Fruit fly (Drosophila melanogaster) whole organism, embryonic: Measurements from ENCODE around the gene CG13457.

Source experiments
- Asciz ChIP-seq: fragments of 200-800 bp; sonication (Bioruptor generic); optimal IDR thresholded peaks from 2 replicates; lab custom pipeline; 2017; ENCODE audit warnings: missing biosample characterization, mild to moderate bottlenecking, missing genetic modification characterization, missing genetic modification reagents
- BtbVII ChIP-seq: fragments of 200-800 bp; sonication (Bioruptor generic); optimal IDR thresholded peaks from 3 replicates; lab custom pipeline; 2017; ENCODE audit warnings: missing biosample characterization, mild to moderate bottlenecking, missing genetic modification characterization
- C15 ChIP-seq: fragments of 200-800 bp; sonication (Bioruptor generic); IDR thresholded peaks from 3 replicates; pipeline ENCODE4 v1.3.6; 2022; ENCODE audit warnings: missing biosample characterization, missing genetic modification characterization
- CG11504 ChIP-seq: fragments of 200-800 bp; sonication (Bioruptor generic); optimal IDR thresholded peaks from 3 replicates; lab custom pipeline; 2019; ENCODE audit warnings: missing biosample characterization, mild to moderate bottlenecking, missing genetic modification characterization, moderate library complexity
- CG11723 ChIP-seq: fragments of 200-800 bp; sonication (Bioruptor generic); optimal IDR thresholded peaks from 2 replicates; lab custom pipeline; 2017; ENCODE audit warnings: missing biosample characterization, mild to moderate bottlenecking, missing genetic modification characterization
- CG12104 ChIP-seq: fragments of 200-800 bp; sonication (Bioruptor generic); optimal IDR thresholded peaks from 3 replicates; lab custom pipeline; 2016; ENCODE audit warnings: missing biosample characterization, missing genetic modification characterization
- CG12155 ChIP-seq: fragments of 200-800 bp; sonication (Bioruptor generic); optimal IDR thresholded peaks from 3 replicates; lab custom pipeline; 2016; ENCODE audit warnings: missing biosample characterization, missing genetic modification characterization
- CG14710 ChIP-seq: fragments of 200-800 bp; sonication (Bioruptor generic); optimal IDR thresholded peaks from 3 replicates; lab custom pipeline; 2019; ENCODE audit warnings: missing biosample characterization, mild to moderate bottlenecking, missing genetic modification characterization, moderate library complexity
- CG14860 ChIP-seq: fragments of 200-800 bp; sonication (Bioruptor generic); IDR thresholded peaks from 3 replicates; pipeline ENCODE4 v1.3.6; 2022; ENCODE audit warnings: missing biosample characterization, missing genetic modification characterization; ENCODE audit not compliant: partially characterized antibody
- CG15011 ChIP-seq: fragments of 200-800 bp; sonication (Bioruptor generic); optimal IDR thresholded peaks from 3 replicates; lab custom pipeline; 2018; ENCODE audit warnings: missing biosample characterization, mild to moderate bottlenecking, missing genetic modification characterization
- CG15269 ChIP-seq: fragments of 200-800 bp; sonication (Bioruptor generic); optimal IDR thresholded peaks from 2 replicates; lab custom pipeline; 2018; ENCODE audit warnings: missing biosample characterization, mild to moderate bottlenecking, missing genetic modification characterization, moderate library complexity
- CG1647 ChIP-seq: fragments of 200-800 bp; sonication (Bioruptor generic); optimal IDR thresholded peaks from 3 replicates; lab custom pipeline; 2016; ENCODE audit warnings: missing biosample characterization, missing genetic modification characterization
- CG17328 ChIP-seq: fragments of 200-800 bp; sonication (Bioruptor generic); IDR thresholded peaks from 2 replicates; pipeline ENCODE4 v1.3.6; 2022; ENCODE audit warnings: missing biosample characterization, missing genetic modification characterization
- CG17829 ChIP-seq: fragments of 200-800 bp; optimal IDR thresholded peaks from 2 replicates; lab custom pipeline; 2019; ENCODE audit warnings: missing biosample characterization, mild to moderate bottlenecking, missing genetic modification characterization, moderate library complexity
- CG18764 ChIP-seq: fragments of 200-800 bp; sonication (Bioruptor generic); optimal IDR thresholded peaks from 3 replicates; lab custom pipeline; 2016; ENCODE audit warnings: missing biosample characterization, missing genetic modification characterization
- CG2120 ChIP-seq: fragments of 200-800 bp; sonication (Bioruptor generic); optimal IDR thresholded peaks from 3 replicates; lab custom pipeline; 2016; ENCODE audit warnings: missing biosample characterization, missing genetic modification characterization
- CG2199 ChIP-seq: fragments of 200-800 bp; sonication (Bioruptor generic); IDR thresholded peaks from 3 replicates; pipeline ENCODE4 v1.3.6; 2022; ENCODE audit warnings: missing biosample characterization, missing genetic modification characterization
- CG2712 ChIP-seq: fragments of 200-800 bp; optimal IDR thresholded peaks from 3 replicates; lab custom pipeline; 2019; ENCODE audit warnings: missing biosample characterization, mild to moderate bottlenecking, missing genetic modification characterization, moderate library complexity
- CG30431 ChIP-seq: fragments of 200-800 bp; sonication (Bioruptor generic); optimal IDR thresholded peaks from 2 replicates; lab custom pipeline; 2017; ENCODE audit warnings: missing biosample characterization, missing genetic modification characterization
- CG31224 ChIP-seq: fragments of 200-800 bp; sonication (Bioruptor generic); IDR thresholded peaks from 2 replicates; pipeline ENCODE4 v1.3.6; 2022; ENCODE audit warnings: missing biosample characterization, missing genetic modification characterization
- CG3838 ChIP-seq: fragments of 200-800 bp; sonication (Bioruptor generic); optimal IDR thresholded peaks from 3 replicates; lab custom pipeline; 2016; ENCODE audit warnings: missing biosample characterization, missing genetic modification characterization
- CG4404 ChIP-seq: fragments of 200-800 bp; sonication (Bioruptor generic); IDR thresholded peaks from 2 replicates; pipeline ENCODE4 v1.3.6; 2022; ENCODE audit warnings: missing biosample characterization, missing genetic modification characterization
- CG6765 ChIP-seq: fragments of 200-800 bp; sonication (Bioruptor generic); optimal IDR thresholded peaks from 3 replicates; lab custom pipeline; 2017; ENCODE audit warnings: missing biosample characterization, mild to moderate bottlenecking, missing genetic modification characterization
- CG8388 ChIP-seq: fragments of 200-800 bp; sonication (Bioruptor generic); optimal IDR thresholded peaks from 2 replicates; lab custom pipeline; 2019; ENCODE audit warnings: missing biosample characterization, mild to moderate bottlenecking, missing genetic modification characterization, moderate library complexity
- CG8478 ChIP-seq: fragments of >200 bp; optimal IDR thresholded peaks from 2 replicates; lab custom pipeline; 2018
- CG8765 ChIP-seq: fragments of 200-800 bp; sonication (Bioruptor generic); IDR thresholded peaks from 2 replicates; pipeline ENCODE4 v1.3.6; 2022; ENCODE audit warnings: missing biosample characterization, missing genetic modification characterization
- D ChIP-seq, 2 experiments: fragments of 200-800 bp in 1 of 2; fragments of >200 bp in 1 of 2; sonication (Bioruptor generic) in 1 of 2; optimal IDR thresholded peaks; 2 replicates in 1 of 2; 3 replicates in 1 of 2; lab custom pipeline; 2017; ENCODE audit warnings: mild to moderate bottlenecking in 1 of 2, missing biosample characterization in 1 of 2, missing genetic modification characterization in 1 of 2, missing genetic modification reagents in 1 of 2
- NC2β ChIP-seq: fragments of 200-800 bp; sonication (Bioruptor generic); optimal IDR thresholded peaks from 2 replicates; lab custom pipeline; 2016; ENCODE audit warnings: missing biosample characterization, missing genetic modification characterization
- Nf-YB ChIP-seq: fragments of 200-800 bp; sonication (Bioruptor generic); optimal IDR thresholded peaks from 3 replicates; lab custom pipeline; 2019; ENCODE audit warnings: missing biosample characterization, mild to moderate bottlenecking, missing genetic modification characterization, moderate library complexity
- Optix ChIP-seq: fragments of 200-800 bp; sonication (Bioruptor generic); IDR thresholded peaks from 3 replicates; pipeline ENCODE4 v1.3.6; 2022; ENCODE audit warnings: missing biosample characterization, missing genetic modification characterization
- Ravus ChIP-seq: fragments of 200-800 bp; sonication (Bioruptor generic); IDR thresholded peaks from 2 replicates; pipeline ENCODE4 v1.3.6; 2022; ENCODE audit warnings: missing biosample characterization, missing genetic modification characterization
- Taf1 ChIP-seq: fragments of 200-800 bp; sonication (Bioruptor generic); IDR thresholded peaks from 2 replicates; pipeline ENCODE4 v1.3.6; 2022; ENCODE audit warnings: missing biosample characterization, missing genetic modification characterization
- chm ChIP-seq: fragments of 200-800 bp; sonication (Bioruptor generic); IDR thresholded peaks from 2 replicates; pipeline ENCODE4 v1.3.6; 2022; ENCODE audit warnings: missing biosample characterization, missing genetic modification characterization
- crc ChIP-seq: fragments of 200-800 bp; sonication (Bioruptor generic); optimal IDR thresholded peaks from 2 replicates; lab custom pipeline; 2016; ENCODE audit warnings: missing biosample characterization, missing genetic modification characterization
- dan ChIP-seq: fragments of 200-800 bp; sonication (Bioruptor generic); IDR thresholded peaks from 2 replicates; pipeline ENCODE4 v1.3.6; 2022; ENCODE audit warnings: missing biosample characterization, missing genetic modification characterization
- dysf ChIP-seq: fragments of 200-800 bp; sonication (Bioruptor generic); IDR thresholded peaks from 3 replicates; pipeline ENCODE4 v1.3.6; 2022; ENCODE audit warnings: missing biosample characterization, missing genetic modification characterization
- en ChIP-seq: fragments of 200-800 bp; sonication (Bioruptor generic); optimal IDR thresholded peaks from 2 replicates; lab custom pipeline; 2016; ENCODE audit warnings: missing biosample characterization, missing genetic modification characterization
- eve ChIP-seq, 2 experiments: fragments of >200 bp; optimal IDR thresholded peaks; 2 replicates each; lab custom pipeline; 2017; ENCODE audit warnings: missing biosample characterization in 2 of 2, missing genetic modification characterization in 2 of 2
- fd102C ChIP-seq: fragments of 200-800 bp; sonication (Bioruptor generic); optimal IDR thresholded peaks from 2 replicates; lab custom pipeline; 2018; ENCODE audit warnings: missing biosample characterization, mild to moderate bottlenecking, missing genetic modification characterization, moderate library complexity
- fu2 ChIP-seq: fragments of 200-800 bp; sonication (Bioruptor generic); optimal IDR thresholded peaks from 2 replicates; lab custom pipeline; 2016; ENCODE audit warnings: missing biosample characterization, missing genetic modification characterization
- inv ChIP-seq: fragments of 200-800 bp; sonication (Bioruptor generic); IDR thresholded peaks from 2 replicates; pipeline ENCODE4 v1.3.6; 2022; ENCODE audit warnings: missing biosample characterization, missing genetic modification characterization; ENCODE audit not compliant: partially characterized antibody
- ken ChIP-seq: fragments of 200-800 bp; sonication (Bioruptor generic); IDR thresholded peaks from 3 replicates; pipeline ENCODE4 v1.3.6; 2022; ENCODE audit warnings: missing biosample characterization, missing genetic modification characterization
- klu ChIP-seq: fragments of 200-800 bp; sonication (Bioruptor generic); IDR thresholded peaks from 2 replicates; pipeline ENCODE4 v1.3.6; 2022; ENCODE audit warnings: missing biosample characterization, missing genetic modification characterization
- lilli ChIP-seq: fragments of 200-800 bp; sonication (Bioruptor generic); optimal IDR thresholded peaks from 3 replicates; lab custom pipeline; 2016; ENCODE audit warnings: missing biosample characterization, missing genetic modification characterization
- lola ChIP-seq, 3 experiments: fragments of >200 bp in 2 of 3; fragments of 200-800 bp in 1 of 3; sonication (Bioruptor generic) in 1 of 3; optimal IDR thresholded peaks; 2 replicates each; lab custom pipeline; 2017 to 2019; ENCODE audit warnings: missing biosample characterization in 3 of 3, missing genetic modification characterization in 3 of 3, mild to moderate bottlenecking in 1 of 3, moderate library complexity in 1 of 3
- nau ChIP-seq: fragments of 200-800 bp; sonication (Bioruptor generic); optimal IDR thresholded peaks from 3 replicates; lab custom pipeline; 2017; ENCODE audit warnings: missing biosample characterization, mild to moderate bottlenecking, missing genetic modification characterization, missing genetic modification reagents
- oc ChIP-seq: fragments of 200-800 bp; sonication (Bioruptor generic); optimal IDR thresholded peaks from 2 replicates; lab custom pipeline; 2018; ENCODE audit warnings: missing biosample characterization, mild to moderate bottlenecking, missing genetic modification characterization, moderate library complexity
- onecut ChIP-seq: fragments of 200-800 bp; sonication (Bioruptor generic); IDR thresholded peaks from 2 replicates; pipeline ENCODE4 v1.3.6; 2022; ENCODE audit warnings: missing biosample characterization, missing genetic modification characterization
- org-1 ChIP-seq: fragments of 200-800 bp; sonication (Bioruptor generic); optimal IDR thresholded peaks from 2 replicates; lab custom pipeline; 2017; ENCODE audit warnings: missing biosample characterization, missing genetic modification characterization
- pho ChIP-seq: fragments of 200-800 bp; sonication (Bioruptor generic); optimal IDR thresholded peaks from 2 replicates; lab custom pipeline; 2016; ENCODE audit warnings: missing biosample characterization, missing genetic modification characterization
- ssp ChIP-seq: fragments of 200-800 bp; sonication (Bioruptor generic); IDR thresholded peaks from 2 replicates; pipeline ENCODE4 v1.3.6; 2022; ENCODE audit warnings: missing biosample characterization, missing genetic modification characterization
- zen2 ChIP-seq: fragments of 200-800 bp; sonication (Bioruptor generic); IDR thresholded peaks from 3 replicates; pipeline ENCODE4 v1.3.6; 2022; ENCODE audit warnings: missing biosample characterization, missing genetic modification characterization; ENCODE audit not compliant: partially characterized antibody

The CG13457 gene

dm6 chr3L:15163414-15163813 lies 32.2 kb upstream of the CG13457 start, which contains the start of gene CG7011 (continued):
- TF ChIP-seq inv (GFP tag; lab: Robert Waterston, UW), result peak; percentile 46; the same call in 1 of the 2 replicates
- TF ChIP-seq chm, result no peak
- no peak for TF ChIP-seq Optix
- TF ChIP-seq pho (GFP tag; lab: Kevin White, UChicago), result no peak
- TF ChIP-seq C15 (GFP tag; lab: Robert Waterston, UW), result no peak
- TF ChIP-seq CG14860, result peak; percentile 31; the same call in 1 of the 3 replicates
- no peak for TF ChIP-seq Asciz (GFP tag; lab: Kevin White, UChicago)
- TF ChIP-seq CG2712 (tag; lab: Kevin White, UChicago), result no peak
- TF ChIP-seq lola (GFP tag; optimal IDR thresholded peaks at IDR 0.05; lab: Kevin White, UChicago), result no peak
- TF ChIP-seq zen2, result peak; percentile 39; the same call in 1 of the 3 replicates
- TF ChIP-seq CG8388 (GFP tag; lab: Kevin White, UChicago), result no peak
- TF ChIP-seq CG8478, result no peak
- TF ChIP-seq CG12104 (GFP tag; lab: Kevin White, UChicago), result no peak
- TF ChIP-seq ken (GFP tag; lab: Robert Waterston, UW), result no peak
- no peak for TF ChIP-seq CG2199
- TF ChIP-seq CG3838 (GFP tag; lab: Kevin White, UChicago), result no peak
- no peak for TF ChIP-seq D (optimal IDR thresholded peaks at IDR 0.05; lab: Kevin White, UChicago)
- no peak for TF ChIP-seq D (GFP tag; optimal IDR thresholded peaks at IDR 0.05; lab: Kevin White, UChicago)
- TF ChIP-seq onecut (GFP tag; lab: Robert Waterston, UW), result no peak
- TF ChIP-seq klu (GFP tag; lab: Robert Waterston, UW), result no peak
- TF ChIP-seq lilli (GFP tag; lab: Kevin White, UChicago), result no peak
- TF ChIP-seq Nf-YB, result no peak
- no peak for TF ChIP-seq CG30431 (GFP tag; lab: Kevin White, UChicago)
- no peak for TF ChIP-seq NC2β
- TF ChIP-seq nau (GFP tag; lab: Kevin White, UChicago), result no peak
- no peak for TF ChIP-seq CG6765 (GFP tag; lab: Kevin White, UChicago)
- TF ChIP-seq CG4404 (GFP tag; lab: Robert Waterston, UW), result no peak
- TF ChIP-seq ssp (GFP tag; lab: Robert Waterston, UW), result no peak
- no peak for TF ChIP-seq org-1 (GFP tag; lab: Kevin White, UChicago)
- TF ChIP-seq CG8765, result no peak
- TF ChIP-seq CG18764 (GFP tag; lab: Kevin White, UChicago), result no peak
- no peak for TF ChIP-seq CG17328 (GFP tag; lab: Robert Waterston, UW)
- TF ChIP-seq fu2, result no peak
- no peak for TF ChIP-seq Ravus (GFP tag; lab: Robert Waterston, UW)
- no peak for TF ChIP-seq dan (GFP tag; lab: Robert Waterston, UW)
- no peak for TF ChIP-seq en (GFP tag; lab: Kevin White, UChicago)
- TF ChIP-seq CG11723 (GFP tag; lab: Kevin White, UChicago), result no peak
- no peak for TF ChIP-seq Taf1 (GFP tag; lab: Robert Waterston, UW)
- no peak for TF ChIP-seq CG15011 (GFP tag; lab: Kevin White, UChicago)
- peak; percentile 28 for TF ChIP-seq CG12155
- no peak for TF ChIP-seq CG11504 (tag; lab: Kevin White, UChicago)
- no peak for TF ChIP-seq BtbVII (GFP tag; lab: Kevin White, UChicago)
- TF ChIP-seq fd102C (GFP tag; lab: Kevin White, UChicago), result no peak
- TF ChIP-seq dysf (GFP tag; lab: Robert Waterston, UW), result no peak
- TF ChIP-seq CG31224 (GFP tag; lab: Robert Waterston, UW), result no peak
- TF ChIP-seq CG15269, result no peak
- TF ChIP-seq CG2120 (GFP tag; lab: Kevin White, UChicago), result no peak
- TF ChIP-seq CG17829 (tag; lab: Kevin White, UChicago), result no peak
- peak; percentile 13 for TF ChIP-seq CG14710 (tag; lab: Kevin White, UChicago)
- TF ChIP-seq crc, result no peak
- no peak for TF ChIP-seq oc (tag; lab: Kevin White, UChicago)
- TF ChIP-seq CG1647 (GFP tag; lab: Kevin White, UChicago), result no peak
- no peak for TF ChIP-seq eve (GFP tag; optimal IDR thresholded peaks at IDR 0.05; lab: Kevin White, UChicago)
